Worm (Caenorhabditis elegans) whole organism, L2 larva: Measurements from ENCODE around the gene F41B4.1.

Experiments used
- ZK546.5 ChIP-seq: sonication (generic microtip); optimal IDR thresholded peaks from 2 replicates; lab custom pipeline; 2017; ENCODE audit warnings: missing biosample characterization, missing genetic modification characterization
- aly-2 ChIP-seq: fragments of 150-350 bp; optimal IDR thresholded peaks from 2 replicates; lab custom pipeline; 2014; ENCODE audit warnings: missing biosample characterization, missing genetic modification characterization
- ama-1 ChIP-seq: fragments of 150-350 bp; optimal IDR thresholded peaks from 2 replicates; lab custom pipeline; 2018; ENCODE audit warnings: inconsistent platforms
- fos-1 ChIP-seq: fragments of 150-350 bp; optimal IDR thresholded peaks from 2 replicates; lab custom pipeline; 2014; ENCODE audit warnings: missing biosample characterization, missing genetic modification characterization
- lin-13 ChIP-seq: fragments of 150-350 bp; optimal IDR thresholded peaks from 2 replicates; lab custom pipeline; 2014; ENCODE audit warnings: missing biosample characterization, missing genetic modification reagents, missing genetic modification characterization
- nhr-10 ChIP-seq: sonication (generic microtip); optimal IDR thresholded peaks from 2 replicates; lab custom pipeline; 2017; ENCODE audit warnings: missing biosample characterization, missing genetic modification characterization
- nhr-11 ChIP-seq: fragments of 150-350 bp; optimal IDR thresholded peaks from 2 replicates; lab custom pipeline; 2014; ENCODE audit warnings: missing biosample characterization, missing genetic modification characterization
- nhr-6 ChIP-seq: fragments of 150-350 bp; optimal IDR thresholded peaks from 2 replicates; lab custom pipeline; 2014; ENCODE audit warnings: missing biosample characterization, missing genetic modification characterization
- nhr-77 ChIP-seq: fragments of 150-350 bp; optimal IDR thresholded peaks from 2 replicates; lab custom pipeline; 2014; ENCODE audit warnings: missing biosample characterization, missing genetic modification characterization
- sma-3 ChIP-seq: sonication (generic microtip); optimal IDR thresholded peaks from 2 replicates; lab custom pipeline; 2016; ENCODE audit warnings: missing genetic modification reagents, missing genetic modification characterization, missing compliant biosample characterization
- unc-62 ChIP-seq: fragments of 150-350 bp; optimal IDR thresholded peaks from 2 replicates; lab custom pipeline; 2014; ENCODE audit warnings: missing biosample characterization, missing genetic modification reagents, missing genetic modification characterization
- zag-1 ChIP-seq: fragments of 150-350 bp; optimal IDR thresholded peaks from 2 replicates; lab custom pipeline; 2014; ENCODE audit warnings: missing biosample characterization, missing genetic modification characterization

DNA sequence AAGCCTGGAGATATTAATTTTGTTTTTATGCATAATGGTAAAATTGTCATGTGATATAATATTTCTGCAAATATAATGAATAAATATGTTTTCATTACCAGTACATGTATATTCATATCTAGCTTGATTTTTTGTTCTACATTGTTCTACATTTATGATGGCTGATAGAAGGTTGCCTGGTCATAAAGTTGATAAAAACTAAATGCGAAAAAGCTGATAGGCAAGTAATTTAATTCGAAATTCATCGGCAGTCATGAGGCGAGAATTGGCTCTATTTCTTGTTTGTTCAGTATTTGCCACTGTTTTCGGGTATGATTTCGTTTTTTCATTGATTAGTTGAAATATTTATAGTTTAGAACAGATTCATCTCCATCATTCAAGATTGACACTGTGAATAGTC is 41.5 kb downstream of the F41B4.1 start, which contains the start of gene bgal-2:
- TF ChIP-seq aly-2 (tag; lab: Kevin White, UChicago) (no peak), nhr-77 (tag; lab: Kevin White, UChicago) (no peak), unc-62 (no peak), fos-1 (tag; lab: Kevin White, UChicago) (peak; percentile 75), nhr-10 (tag; lab: Kevin White, UChicago) (no peak), nhr-6 (tag; lab: Kevin White, UChicago) (no peak), lin-13 (GFP tag; lab: Kevin White, UChicago) (no peak), sma-3 (GFP tag; lab: Kevin White, UChicago) (no peak), ZK546.5 (no peak), ama-1 (lab: Kevin White, UChicago) (no peak), nhr-11 (tag; lab: Kevin White, UChicago) (no peak), zag-1 (tag; lab: Kevin White, UChicago) (no peak)
